Fruit fly (Drosophila melanogaster): ENCODE data around the gene CG5880.

Gene CG5880

DNA sequence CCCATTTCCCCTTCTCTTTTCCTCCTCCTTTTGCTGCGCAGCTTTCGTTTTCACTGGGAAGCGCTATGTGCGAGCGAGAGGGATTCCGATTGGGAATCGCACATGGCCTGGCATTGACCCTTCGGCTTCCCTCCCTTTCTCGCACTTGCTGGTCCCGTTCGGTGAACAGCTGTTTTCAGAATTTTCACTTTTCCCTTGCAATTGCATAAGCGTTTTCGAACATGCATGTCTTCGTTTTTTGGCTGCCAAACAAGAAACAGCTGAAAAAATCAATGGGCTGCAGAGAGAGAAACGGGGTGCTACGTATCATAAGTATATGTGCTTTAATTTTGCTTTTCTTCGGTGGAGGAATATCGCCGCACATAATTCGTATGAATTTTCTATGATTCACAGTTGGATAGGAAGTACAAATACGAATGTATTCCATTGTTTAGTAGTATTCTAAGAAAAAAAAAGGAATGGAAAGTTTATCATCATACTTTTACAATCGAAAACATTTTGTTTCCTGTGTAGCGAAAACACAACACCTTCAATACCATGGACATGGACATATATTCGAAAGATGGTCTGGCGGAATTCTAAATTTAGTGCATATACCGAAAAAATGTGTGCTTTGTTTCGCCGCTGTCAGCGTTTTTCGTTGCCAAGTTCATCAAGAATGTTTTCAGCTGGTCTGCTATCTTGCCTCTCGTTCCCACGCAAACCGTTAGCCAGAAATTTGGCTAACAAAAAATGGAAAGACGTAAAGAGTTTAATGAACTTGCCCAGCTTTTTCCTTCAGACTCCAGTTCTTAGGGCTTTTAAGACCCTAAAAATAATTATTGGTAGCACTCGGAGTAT, 35.8 kb downstream of the CG5880 start (continued):
- TF ChIP-seq C15 (GFP tag; IDR thresholded peaks at IDR 0.05) = no peak
- TF ChIP-seq Aef1 (GFP tag; IDR thresholded peaks at IDR 0.05) = 0 out of 3 replicates have a peak, but pooled peaks have one; percentile 13
- no peak for TF ChIP-seq kay (GFP tag; optimal IDR thresholded peaks at IDR 0.05)
- no peak for TF ChIP-seq Six4 (GFP tag; optimal IDR thresholded peaks at IDR 0.05)
- no peak for TF ChIP-seq bowl (GFP tag; IDR thresholded peaks at IDR 0.05)
- TF ChIP-seq CG12391 (tag; optimal IDR thresholded peaks at IDR 0.05) = peak; percentile 52
- peak; percentile 43 for TF ChIP-seq CG13775 (GFP tag; optimal IDR thresholded peaks at IDR 0.05)
- TF ChIP-seq hbn (GFP tag; IDR thresholded peaks at IDR 0.05; ENCODE audit: partially characterized antibody) = no peak
- no peak for TF ChIP-seq Ets97D (GFP tag; optimal IDR thresholded peaks at IDR 0.05)
- no peak for TF ChIP-seq hkb (optimal IDR thresholded peaks at IDR 0.05)
- TF ChIP-seq hkb (GFP tag; IDR thresholded peaks at IDR 0.05) = peak; percentile 36; the same call in 1 of the 2 replicates
- TF ChIP-seq CG17328 (GFP tag; IDR thresholded peaks at IDR 0.05) = no peak
- no peak for TF ChIP-seq chif (GFP tag; optimal IDR thresholded peaks at IDR 0.05)
- no peak for TF ChIP-seq CG6175 (GFP tag; IDR thresholded peaks at IDR 0.05)
- peak; percentile 83 for TF ChIP-seq sens (GFP tag)
- no peak for TF ChIP-seq Dll (GFP tag; IDR thresholded peaks at IDR 0.05; ENCODE audit: partially characterized antibody)
- peak; percentile 15 for TF ChIP-seq Chrac-16 (GFP tag; optimal IDR thresholded peaks at IDR 0.05)
- TF ChIP-seq CG17186 (GFP tag; optimal IDR thresholded peaks at IDR 0.05) = no peak
- no peak for TF ChIP-seq CG10565 (GFP tag; optimal IDR thresholded peaks at IDR 0.05)
- TF ChIP-seq CG11723 (GFP tag; optimal IDR thresholded peaks at IDR 0.05) = no peak
- TF ChIP-seq CG9215 (GFP tag; IDR thresholded peaks at IDR 0.05) = peak; percentile 56
- TF ChIP-seq D19A (tag; optimal IDR thresholded peaks at IDR 0.05) = peak; percentile 21
- TF ChIP-seq fu2 (GFP tag; optimal IDR thresholded peaks at IDR 0.05) = peak; percentile 37
- no peak for TF ChIP-seq rib (GFP tag; IDR thresholded peaks at IDR 0.05)
- peak; percentile 37 for TF ChIP-seq salm (tag; optimal IDR thresholded peaks at IDR 0.05)
- no peak for TF ChIP-seq CG4617 (GFP tag; optimal IDR thresholded peaks at IDR 0.05; ENCODE audit: borderline replicate concordance)
- peak; percentile 13 for TF ChIP-seq Mes4 (GFP tag; optimal IDR thresholded peaks at IDR 0.05)
- TF ChIP-seq Xbp1 (GFP tag; optimal IDR thresholded peaks at IDR 0.05) = peak; percentile 13
- TF ChIP-seq fd96Cb (tag; optimal IDR thresholded peaks at IDR 0.05) = peak; percentile 49
- no peak for TF ChIP-seq sug (tag; optimal IDR thresholded peaks at IDR 0.05)
- TF ChIP-seq CG16779 (GFP tag; IDR thresholded peaks at IDR 0.05) = no peak
- peak; percentile 73 for TF ChIP-seq CG11504 (tag; optimal IDR thresholded peaks at IDR 0.05)
- TF ChIP-seq Ets65A (GFP tag) = peak; percentile 41
- TF ChIP-seq CG6254 (GFP tag; optimal IDR thresholded peaks at IDR 0.05) = peak; percentile 15
- TF ChIP-seq CG10321 (GFP tag; IDR thresholded peaks at IDR 0.05) = no peak
- TF ChIP-seq HLHmδ (GFP tag; optimal IDR thresholded peaks at IDR 0.05) = no peak
- no peak for TF ChIP-seq CG14860 (GFP tag; IDR thresholded peaks at IDR 0.05; ENCODE audit: partially characterized antibody)
- TF ChIP-seq CG3407 (GFP tag; optimal IDR thresholded peaks at IDR 0.05) = no peak
- TF ChIP-seq schlank (tag; optimal IDR thresholded peaks at IDR 0.05) = peak; percentile 49
- no peak for TF ChIP-seq en (GFP tag; optimal IDR thresholded peaks at IDR 0.05)
- no peak for TF ChIP-seq Stat92E (GFP tag; optimal IDR thresholded peaks at IDR 0.05)
- TF ChIP-seq CG13287 (GFP tag; IDR thresholded peaks at IDR 0.05; ENCODE audit: partially characterized antibody) = no peak
- TF ChIP-seq zf30C (GFP tag; optimal IDR thresholded peaks at IDR 0.05) = peak; percentile 56
- TF ChIP-seq Fer2 (tag; optimal IDR thresholded peaks at IDR 0.05) = peak; percentile 26
- no peak for TF ChIP-seq Bgb (GFP tag; IDR thresholded peaks at IDR 0.05; ENCODE audit: partially characterized antibody)
- TF ChIP-seq tx (GFP tag; optimal IDR thresholded peaks at IDR 0.05) = peak; percentile 15
- TF ChIP-seq H2.0 (GFP tag; IDR thresholded peaks at IDR 0.05) = 0 out of 2 replicates have a peak, but pooled peaks have one; percentile 17
- no peak for TF ChIP-seq CG12744 (GFP tag; optimal IDR thresholded peaks at IDR 0.05)
- no peak for TF ChIP-seq CG5180 (GFP tag; optimal IDR thresholded peaks at IDR 0.05)

Measured in whole organism, embryonic.